Fruit fly (Drosophila melanogaster) whole organism, embryonic: Measurements from ENCODE around the gene RfC3.

Experiments
- Atf6 ChIP-seq: fragments of 200-800 bp; sonication (Bioruptor generic); IDR thresholded peaks from 2 replicates; pipeline ENCODE4 v1.3.6; 2022; ENCODE audit warnings: missing biosample characterization, missing genetic modification characterization
- B-H1 ChIP-seq: fragments of 200-800 bp; sonication (Bioruptor generic); IDR thresholded peaks from 3 replicates; pipeline ENCODE4 v1.3.6; 2022; ENCODE audit warnings: missing biosample characterization, missing genetic modification characterization
- BtbVII ChIP-seq: fragments of 200-800 bp; sonication (Bioruptor generic); optimal IDR thresholded peaks from 3 replicates; lab custom pipeline; 2017; ENCODE audit warnings: missing biosample characterization, mild to moderate bottlenecking, missing genetic modification characterization
- CG11085 ChIP-seq: fragments of 200-800 bp; sonication (Bioruptor generic); IDR thresholded peaks from 2 replicates; pipeline ENCODE4 v1.3.6; 2022; ENCODE audit warnings: missing biosample characterization, missing genetic modification characterization
- CG11247 ChIP-seq: fragments of 200-800 bp; sonication (Bioruptor generic); IDR thresholded peaks from 2 replicates; pipeline ENCODE4 v1.3.6; 2022; ENCODE audit warnings: missing biosample characterization, missing genetic modification characterization
- CG14860 ChIP-seq: fragments of 200-800 bp; sonication (Bioruptor generic); IDR thresholded peaks from 3 replicates; pipeline ENCODE4 v1.3.6; 2022; ENCODE audit warnings: missing biosample characterization, missing genetic modification characterization; ENCODE audit not compliant: partially characterized antibody
- CG15269 ChIP-seq: fragments of 200-800 bp; sonication (Bioruptor generic); optimal IDR thresholded peaks from 2 replicates; lab custom pipeline; 2018; ENCODE audit warnings: missing biosample characterization, mild to moderate bottlenecking, missing genetic modification characterization, moderate library complexity
- CG17359 ChIP-seq: fragments of 200-800 bp; sonication (Bioruptor generic); optimal IDR thresholded peaks from 3 replicates; lab custom pipeline; 2018; ENCODE audit warnings: missing biosample characterization, mild to moderate bottlenecking, missing genetic modification characterization, moderate library complexity
- CG18262 ChIP-seq: fragments of 200-800 bp; optimal IDR thresholded peaks from 3 replicates; lab custom pipeline; 2019; ENCODE audit warnings: missing biosample characterization, mild to moderate bottlenecking, missing genetic modification characterization, moderate library complexity
- CG2116 ChIP-seq: fragments of 200-800 bp; sonication (Bioruptor generic); optimal IDR thresholded peaks from 3 replicates; lab custom pipeline; 2018; ENCODE audit warnings: missing biosample characterization, mild to moderate bottlenecking, missing genetic modification characterization
- CG2678 ChIP-seq: fragments of 200-800 bp; sonication (Bioruptor generic); optimal IDR thresholded peaks from 3 replicates; lab custom pipeline; 2019; ENCODE audit warnings: missing biosample characterization, mild to moderate bottlenecking, missing genetic modification characterization, moderate library complexity
- CG2712 ChIP-seq: fragments of 200-800 bp; optimal IDR thresholded peaks from 3 replicates; lab custom pipeline; 2019; ENCODE audit warnings: missing biosample characterization, mild to moderate bottlenecking, missing genetic modification characterization, moderate library complexity
- CG2889 ChIP-seq: fragments of 200-800 bp; sonication (Bioruptor generic); IDR thresholded peaks from 3 replicates; pipeline ENCODE4 v1.3.6; 2022; ENCODE audit warnings: missing biosample characterization, missing genetic modification characterization
- CG4328 ChIP-seq: fragments of 200-800 bp; sonication (Bioruptor generic); optimal IDR thresholded peaks from 3 replicates; lab custom pipeline; 2017; ENCODE audit warnings: missing biosample characterization, missing genetic modification reagents, missing genetic modification characterization
- CG4360 ChIP-seq: fragments of 200-800 bp; sonication (Bioruptor generic); IDR thresholded peaks from 2 replicates; pipeline ENCODE4 v1.3.6; 2022; ENCODE audit warnings: missing biosample characterization, missing genetic modification characterization
- CG6765 ChIP-seq: fragments of 200-800 bp; sonication (Bioruptor generic); optimal IDR thresholded peaks from 3 replicates; lab custom pipeline; 2017; ENCODE audit warnings: missing biosample characterization, mild to moderate bottlenecking, missing genetic modification characterization
- CG6791 ChIP-seq: fragments of 200-800 bp; sonication (Bioruptor generic); IDR thresholded peaks from 3 replicates; pipeline ENCODE4 v1.3.6; 2022; ENCODE audit warnings: missing biosample characterization, missing genetic modification characterization; ENCODE audit not compliant: partially characterized antibody
- CG7786 ChIP-seq: fragments of 200-800 bp; sonication (Bioruptor generic); optimal IDR thresholded peaks from 2 replicates; lab custom pipeline; 2016; ENCODE audit warnings: missing biosample characterization, missing genetic modification characterization
- CG7928 ChIP-seq: fragments of 200-800 bp; sonication (Bioruptor generic); optimal IDR thresholded peaks from 2 replicates; lab custom pipeline; 2017; ENCODE audit warnings: missing biosample characterization, mild to moderate bottlenecking, missing genetic modification characterization
- CG8290 ChIP-seq, 3 experiments: fragments of 200-800 bp; sonication (Bioruptor generic); optimal IDR thresholded peaks; 2 replicates each; lab custom pipeline; 2016 to 2019; ENCODE audit warnings: missing biosample characterization in 3 of 3, missing genetic modification characterization in 3 of 3, mild to moderate bottlenecking in 2 of 3, moderate library complexity in 1 of 3
- CHES-1-like ChIP-seq: fragments of 200-800 bp; sonication (Bioruptor generic); optimal IDR thresholded peaks from 2 replicates; lab custom pipeline; 2016; ENCODE audit warnings: missing biosample characterization, missing genetic modification characterization
- D19B ChIP-seq: fragments of 200-800 bp; sonication (Bioruptor generic); optimal IDR thresholded peaks from 2 replicates; lab custom pipeline; 2017; ENCODE audit warnings: missing biosample characterization, mild to moderate bottlenecking, missing genetic modification characterization
- ERR ChIP-seq: fragments of 200-800 bp; sonication (Bioruptor generic); optimal IDR thresholded peaks from 2 replicates; lab custom pipeline; 2016; ENCODE audit warnings: missing biosample characterization, missing genetic modification characterization
- Fer3 ChIP-seq: fragments of 200-800 bp; sonication (Bioruptor generic); optimal IDR thresholded peaks from 2 replicates; lab custom pipeline; 2018; ENCODE audit warnings: missing biosample characterization, mild to moderate bottlenecking, missing genetic modification characterization, moderate library complexity
- H2.0 ChIP-seq: fragments of 200-800 bp; sonication (Bioruptor generic); IDR thresholded peaks from 2 replicates; pipeline ENCODE4 v1.3.6; 2022; ENCODE audit warnings: missing biosample characterization, missing genetic modification characterization
- HLHmδ ChIP-seq: fragments of 200-800 bp; sonication (Bioruptor generic); optimal IDR thresholded peaks from 2 replicates; lab custom pipeline; 2018; ENCODE audit warnings: missing biosample characterization, mild to moderate bottlenecking, missing genetic modification characterization, moderate library complexity
- Hmx ChIP-seq: fragments of 200-800 bp; sonication (Bioruptor generic); optimal IDR thresholded peaks from 2 replicates; lab custom pipeline; 2016; ENCODE audit warnings: missing biosample characterization, missing genetic modification characterization
- Kr ChIP-seq: fragments of 200-800 bp; sonication (Bioruptor generic); optimal IDR thresholded peaks from 2 replicates; lab custom pipeline; 2017; ENCODE audit warnings: missing biosample characterization, mild to moderate bottlenecking, missing genetic modification characterization
- Optix ChIP-seq: fragments of 200-800 bp; sonication (Bioruptor generic); IDR thresholded peaks from 3 replicates; pipeline ENCODE4 v1.3.6; 2022; ENCODE audit warnings: missing biosample characterization, missing genetic modification characterization
- Rx ChIP-seq: fragments of 200-800 bp; sonication (Bioruptor generic); IDR thresholded peaks from 2 replicates; pipeline ENCODE4 v1.3.6; 2022; ENCODE audit warnings: missing biosample characterization, missing genetic modification characterization
- Sry-β ChIP-seq: fragments of 200-800 bp; sonication (Bioruptor generic); optimal IDR thresholded peaks from 2 replicates; lab custom pipeline; 2018; ENCODE audit warnings: missing biosample characterization, mild to moderate bottlenecking, missing genetic modification characterization, moderate library complexity
- Stat92E ChIP-seq, 3 experiments: fragments of >200 bp in 2 of 3; fragments of 200-800 bp in 1 of 3; sonication (Bioruptor generic) in 1 of 3; optimal IDR thresholded peaks; 2 replicates each; lab custom pipeline; 2017 to 2019; ENCODE audit warnings: missing biosample characterization in 3 of 3, missing genetic modification characterization in 3 of 3, mild to moderate bottlenecking in 1 of 3, moderate library complexity in 1 of 3
- Vsx1 ChIP-seq: fragments of 200-800 bp; sonication (Bioruptor generic); optimal IDR thresholded peaks from 2 replicates; lab custom pipeline; 2017; ENCODE audit warnings: missing biosample characterization, mild to moderate bottlenecking, missing genetic modification characterization, missing genetic modification reagents
- ap ChIP-seq: fragments of 200-800 bp; sonication (Bioruptor generic); IDR thresholded peaks from 2 replicates; pipeline ENCODE4 v1.3.6; 2022; ENCODE audit warnings: missing biosample characterization, missing genetic modification characterization
- ato ChIP-seq: fragments of 200-800 bp; sonication (Bioruptor generic); IDR thresholded peaks from 2 replicates; pipeline ENCODE4 v1.3.6; 2022; ENCODE audit warnings: missing biosample characterization, missing genetic modification characterization; ENCODE audit not compliant: partially characterized antibody
- az2 ChIP-seq: fragments of 200-800 bp; sonication (Bioruptor generic); optimal IDR thresholded peaks from 3 replicates; lab custom pipeline; 2016; ENCODE audit warnings: missing biosample characterization, missing genetic modification characterization
- gem ChIP-seq: fragments of 200-800 bp; sonication (Bioruptor generic); optimal IDR thresholded peaks from 2 replicates; lab custom pipeline; 2019; ENCODE audit warnings: missing biosample characterization, mild to moderate bottlenecking, missing genetic modification characterization, moderate library complexity
- ham ChIP-seq: fragments of 200-800 bp; sonication (Bioruptor generic); IDR thresholded peaks from 2 replicates; pipeline ENCODE4 v1.3.6; 2022; ENCODE audit warnings: missing biosample characterization, missing genetic modification characterization
- her ChIP-seq: fragments of 200-800 bp; sonication (Bioruptor generic); optimal IDR thresholded peaks from 2 replicates; lab custom pipeline; 2016; ENCODE audit warnings: missing biosample characterization, missing genetic modification characterization
- inv ChIP-seq: fragments of 200-800 bp; sonication (Bioruptor generic); IDR thresholded peaks from 2 replicates; pipeline ENCODE4 v1.3.6; 2022; ENCODE audit warnings: missing biosample characterization, missing genetic modification characterization; ENCODE audit not compliant: partially characterized antibody
- ken ChIP-seq: fragments of 200-800 bp; sonication (Bioruptor generic); IDR thresholded peaks from 3 replicates; pipeline ENCODE4 v1.3.6; 2022; ENCODE audit warnings: missing biosample characterization, missing genetic modification characterization
- pfk ChIP-seq: fragments of 200-800 bp; sonication (Bioruptor generic); optimal IDR thresholded peaks from 2 replicates; lab custom pipeline; 2018; ENCODE audit warnings: missing biosample characterization, mild to moderate bottlenecking, missing genetic modification characterization, moderate library complexity
- ranshi ChIP-seq: fragments of 200-800 bp; sonication (Bioruptor generic); IDR thresholded peaks from 2 replicates; pipeline ENCODE4 v1.3.6; 2022; ENCODE audit warnings: missing biosample characterization, missing genetic modification characterization
- run ChIP-seq: fragments of 200-800 bp; sonication (Bioruptor generic); optimal IDR thresholded peaks from 3 replicates; lab custom pipeline; 2018; ENCODE audit warnings: missing biosample characterization, mild to moderate bottlenecking, missing genetic modification characterization
- slou ChIP-seq: fragments of 200-800 bp; sonication (Bioruptor generic); optimal IDR thresholded peaks from 3 replicates; lab custom pipeline; 2016; ENCODE audit warnings: missing biosample characterization, missing genetic modification characterization
- tap ChIP-seq: fragments of 200-800 bp; optimal IDR thresholded peaks from 3 replicates; lab custom pipeline; 2019; ENCODE audit warnings: missing biosample characterization, mild to moderate bottlenecking, missing genetic modification characterization, moderate library complexity
- tna ChIP-seq: fragments of 200-800 bp; sonication (Bioruptor generic); IDR thresholded peaks from 2 replicates; pipeline ENCODE4 v1.3.6; 2022; ENCODE audit warnings: missing biosample characterization, missing genetic modification characterization; ENCODE audit not compliant: partially characterized antibody
- trem ChIP-seq: fragments of 200-800 bp; optimal IDR thresholded peaks from 3 replicates; lab custom pipeline; 2019; ENCODE audit warnings: missing biosample characterization, mild to moderate bottlenecking, missing genetic modification characterization, moderate library complexity
- wek ChIP-seq: fragments of 200-800 bp; sonication (Bioruptor generic); optimal IDR thresholded peaks from 3 replicates; lab custom pipeline; 2018; ENCODE audit warnings: missing biosample characterization, mild to moderate bottlenecking, missing genetic modification characterization, moderate library complexity
- z ChIP-seq: fragments of 200-800 bp; sonication (Bioruptor generic); IDR thresholded peaks from 3 replicates; pipeline ENCODE4 v1.3.6; 2022; ENCODE audit warnings: missing biosample characterization, missing genetic modification characterization

RfC3 gene

DNA sequence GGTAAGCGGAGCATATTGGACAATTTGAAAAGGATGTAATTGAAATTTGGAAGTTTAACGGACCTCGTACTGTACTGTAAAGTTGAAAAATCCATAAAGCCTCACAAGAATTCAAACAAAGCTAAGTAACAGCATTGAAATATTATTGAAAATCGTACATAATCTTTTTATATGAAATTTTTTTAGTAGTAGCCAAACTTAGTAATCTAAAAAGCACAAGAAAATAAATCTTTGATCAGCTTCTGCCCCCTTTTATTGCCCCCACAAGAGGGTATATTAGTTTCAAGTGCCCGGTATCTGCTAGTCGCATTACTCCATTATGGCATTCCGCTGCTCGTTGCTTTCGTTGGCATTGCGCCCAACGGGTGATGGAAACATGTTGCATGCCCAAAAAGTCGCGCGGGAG, 47.9 kb downstream of the RfC3 start (continued):
- peak; percentile 46 for TF ChIP-seq tap (tag; lab: Kevin White, UChicago)
- no peak for TF ChIP-seq Sry-β (GFP tag; lab: Kevin White, UChicago)
- TF ChIP-seq az2 (GFP tag; lab: Kevin White, UChicago), result peak; percentile 60
- TF ChIP-seq CG17359 (tag; lab: Kevin White, UChicago), result peak; percentile 74
- no peak for TF ChIP-seq CG15269 (tag; lab: Kevin White, UChicago)
- TF ChIP-seq Hmx (GFP tag; lab: Kevin White, UChicago), result no peak
- peak; percentile 88 for TF ChIP-seq CG18262 (tag; lab: Kevin White, UChicago)
- no peak for TF ChIP-seq run
- TF ChIP-seq ham (GFP tag; lab: Robert Waterston, UW), result no peak
- TF ChIP-seq ato (GFP tag; lab: Robert Waterston, UW), result no peak
- no peak for TF ChIP-seq CHES-1-like (GFP tag; lab: Kevin White, UChicago)
- no peak for TF ChIP-seq CG4328
- peak; percentile 73 for TF ChIP-seq gem (tag; lab: Kevin White, UChicago)
- no peak for TF ChIP-seq ken (GFP tag; lab: Robert Waterston, UW)
- TF ChIP-seq Atf6 (GFP tag; lab: Robert Waterston, UW), result peak; percentile 20; the same call in 1 of the 2 replicates
- TF ChIP-seq B-H1 (GFP tag; lab: Robert Waterston, UW), result peak; percentile 30; the same call in 1 of the 3 replicates
- 0 out of 2 replicates have a peak, but pooled peaks have one; percentile 20 for TF ChIP-seq ranshi
- TF ChIP-seq Fer3, result peak; percentile 40
- peak; percentile 84 for TF ChIP-seq D19B
- TF ChIP-seq CG6791, result no peak
- no peak for TF ChIP-seq wek (GFP tag; lab: Kevin White, UChicago)
- no peak for TF ChIP-seq CG11085 (GFP tag; lab: Robert Waterston, UW)
- peak; percentile 46 for TF ChIP-seq BtbVII (GFP tag; lab: Kevin White, UChicago)
- no peak for TF ChIP-seq CG11247
- no peak for TF ChIP-seq ERR (GFP tag; lab: Kevin White, UChicago)
- no peak for TF ChIP-seq CG7928 (GFP tag; lab: Kevin White, UChicago)
- TF ChIP-seq CG4360 (GFP tag; lab: Robert Waterston, UW), result no peak
- no peak for TF ChIP-seq slou (GFP tag; lab: Kevin White, UChicago)
- no peak for TF ChIP-seq inv (GFP tag; lab: Robert Waterston, UW)
- TF ChIP-seq CG2116 (GFP tag; lab: Kevin White, UChicago), result peak; percentile 21
- no peak for TF ChIP-seq z (GFP tag; lab: Robert Waterston, UW)
- TF ChIP-seq CG6765, result no peak
- TF ChIP-seq trem (tag; lab: Kevin White, UChicago), result peak; percentile 37
- peak; percentile 26; the same call in 1 of the 2 replicates for TF ChIP-seq Rx (GFP tag; lab: Robert Waterston, UW)
- no peak for TF ChIP-seq HLHmδ (GFP tag; lab: Kevin White, UChicago)
- no peak for TF ChIP-seq CG2678
- TF ChIP-seq CG14860, result no peak
- TF ChIP-seq ap (GFP tag; lab: Robert Waterston, UW), result no peak
- no peak for TF ChIP-seq CG8290 (GFP tag; optimal IDR thresholded peaks at IDR 0.05; lab: Kevin White, UChicago)
- no peak for TF ChIP-seq CG8290 (tag; optimal IDR thresholded peaks at IDR 0.05; lab: Kevin White, UChicago)
- peak; percentile 86 for TF ChIP-seq CG2712 (tag; lab: Kevin White, UChicago)
- TF ChIP-seq Optix (GFP tag; lab: Robert Waterston, UW), result no peak
- TF ChIP-seq her (GFP tag; lab: Kevin White, UChicago), result no peak
- TF ChIP-seq CG7786 (GFP tag; lab: Kevin White, UChicago), result peak; percentile 28
- TF ChIP-seq H2.0 (GFP tag; lab: Robert Waterston, UW), result peak; percentile 23; the same call in 1 of the 2 replicates
- peak; percentile 6 for TF ChIP-seq Vsx1 (GFP tag; lab: Kevin White, UChicago)
- TF ChIP-seq pfk (GFP tag; lab: Kevin White, UChicago), result no peak
- 0 out of 3 replicates have a peak, but pooled peaks have one; percentile 5 for TF ChIP-seq CG2889
- peak in 1 of 3 experiments; percentile 43 for TF ChIP-seq Stat92E (GFP tag; optimal IDR thresholded peaks at IDR 0.05; lab: Kevin White, UChicago)
- no peak for TF ChIP-seq tna (GFP tag; lab: Robert Waterston, UW)
- no peak for TF ChIP-seq Kr (GFP tag; lab: Kevin White, UChicago)
